Worm (Caenorhabditis elegans): ENCODE measurements around the gene ZK1240.9.

ZK1240.9 gene

ce11 chrII:2366623-2367365, 48.8 kb downstream of the ZK1240.9 start, which contains the start of the genes F43C11.12 and F16G10.5 (continued):
- TF ChIP-seq ceh-27 (GFP tag; optimal IDR thresholded peaks at IDR 0.05) (no peak), Y56A3A.18 (GFP tag; IDR thresholded peaks at IDR 0.05) (no peak), Y53G8AR.9 (GFP tag; conservative IDR thresholded peaks at IDR 0.05) (no peak), tbp1 (GFP tag; optimal IDR thresholded peaks at IDR 0.05) (no peak), F10E7.11 (tag; optimal IDR thresholded peaks at IDR 0.05) (no peak)

ce11 chrII:2368956-2369355, 51.0 kb downstream of the ZK1240.9 start, which contains the start of gene hpo-25:
hpo-25 (plus strand) TSS chrII:2369256.
- TF ChIP-seq nfya-2 (GFP tag; IDR thresholded peaks at IDR 0.05) = no peak

Data from whole organism, young adult.